Worm (Caenorhabditis elegans) whole organism, L4 larva: ENCODE results near the gene C06A6.4.

Experiments used
- F26F4.8 ChIP-seq: fragments of 200-800 bp; sonication (Bioruptor generic); conservative IDR thresholded peaks from 2 replicates; pipeline ENCODE4 v1.3.6; 2022; ENCODE audit warnings: missing genetic modification characterization, missing compliant biosample characterization
- F44E2.7 ChIP-seq: fragments of 200-800 bp; sonication (Bioruptor generic); IDR thresholded peaks from 2 replicates; pipeline ENCODE4 v2.1.2; 2022; ENCODE audit warnings: missing genetic modification characterization, missing compliant biosample characterization
- F49E8.2 ChIP-seq: sonication (generic microtip); optimal IDR thresholded peaks from 2 replicates; lab custom pipeline; 2016; ENCODE audit warnings: missing compliant biosample characterization, mild to moderate bottlenecking, missing genetic modification characterization, borderline replicate concordance
- T20F7.1 ChIP-seq: fragments of 200-800 bp; sonication (Bioruptor generic); optimal IDR thresholded peaks from 2 replicates; lab custom pipeline; 2018; ENCODE audit warnings: mild to moderate bottlenecking, missing genetic modification characterization, missing compliant biosample characterization
- T26A8.4 ChIP-seq: fragments of 200-800 bp; sonication (Bioruptor generic); IDR thresholded peaks from 2 replicates; pipeline ENCODE4 v1.3.6; 2022; ENCODE audit warnings: missing genetic modification characterization, missing compliant biosample characterization
- Y105C5A.15 ChIP-seq: fragments of 200-800 bp; sonication (Bioruptor generic); IDR thresholded peaks from 2 replicates; pipeline ENCODE4 v1.3.6; 2022; ENCODE audit warnings: missing genetic modification characterization, missing compliant biosample characterization
- Y5F2A.4 ChIP-seq: fragments of 200-800 bp; sonication (Bioruptor generic); optimal IDR thresholded peaks from 2 replicates; lab custom pipeline; 2018; ENCODE audit warnings: mild to moderate bottlenecking, missing genetic modification characterization, missing compliant biosample characterization
- Y75B8A.6 ChIP-seq: fragments of 200-800 bp; sonication (Bioruptor generic); IDR thresholded peaks from 2 replicates; pipeline ENCODE4 v1.3.6; 2022; ENCODE audit warnings: missing genetic modification reagents, missing genetic modification characterization, missing compliant biosample characterization
- aha-1 ChIP-seq: fragments of 150-350 bp; peaks from one replicate; lab custom pipeline; 2014; ENCODE audit warnings: missing biosample characterization, missing genetic modification characterization
- aly-2 ChIP-seq: sonication (generic microtip); optimal IDR thresholded peaks from 2 replicates; lab custom pipeline; 2018; ENCODE audit warnings: missing biosample characterization, missing genetic modification characterization
- ceh-62 ChIP-seq: sonication (generic microtip); optimal IDR thresholded peaks from 2 replicates; lab custom pipeline; 2017; ENCODE audit warnings: missing biosample characterization, missing genetic modification characterization
- ces-1 ChIP-seq: fragments of 150-350 bp; sonication (generic microtip); optimal IDR thresholded peaks from 4 replicates; lab custom pipeline; 2014; ENCODE audit warnings: missing biosample characterization, missing genetic modification reagents, missing genetic modification characterization
- cey-2 ChIP-seq: sonication (generic microtip); optimal IDR thresholded peaks from 3 replicates; lab custom pipeline; 2017; ENCODE audit warnings: missing genetic modification characterization, mild to moderate bottlenecking, missing compliant biosample characterization, antibody characterized with exemption, borderline replicate concordance; ENCODE audit not compliant: insufficient read depth
- daf-12 ChIP-seq: fragments of 150-350 bp; optimal IDR thresholded peaks from 2 replicates; lab custom pipeline; 2014; ENCODE audit warnings: missing biosample characterization, missing genetic modification reagents, missing genetic modification characterization
- egl-43 ChIP-seq: fragments of 200-800 bp; sonication (Bioruptor generic); IDR thresholded peaks from 2 replicates; pipeline ENCODE4 v1.3.6; 2022; ENCODE audit warnings: missing genetic modification reagents, missing genetic modification characterization, missing compliant biosample characterization
- fkh-10 ChIP-seq: fragments of 150-350 bp; optimal IDR thresholded peaks from 2 replicates; lab custom pipeline; 2014; ENCODE audit warnings: missing biosample characterization, missing genetic modification reagents, missing genetic modification characterization
- hlh-30 ChIP-seq: sonication (generic microtip); optimal IDR thresholded peaks from 2 replicates; lab custom pipeline; 2017; ENCODE audit warnings: antibody characterized with exemption, mild to moderate bottlenecking, missing genetic modification characterization, missing compliant biosample characterization; ENCODE audit not compliant: insufficient read depth
- mes-2 ChIP-seq: sonication (generic microtip); optimal IDR thresholded peaks from 2 replicates; lab custom pipeline; 2016; ENCODE audit warnings: missing genotype, mild to moderate bottlenecking, missing genetic modification characterization, missing compliant biosample characterization; ENCODE audit not compliant: poor library complexity, severe bottlenecking
- nhr-102 ChIP-seq: sonication (generic microtip); optimal IDR thresholded peaks from 2 replicates; lab custom pipeline; 2016; ENCODE audit warnings: mild to moderate bottlenecking, missing genetic modification characterization, moderate library complexity, missing compliant biosample characterization
- nhr-11 ChIP-seq: fragments of 150-350 bp; optimal IDR thresholded peaks from 2 replicates; lab custom pipeline; 2014; ENCODE audit warnings: missing biosample characterization, missing genetic modification characterization
- nhr-111 ChIP-seq: fragments of 200-800 bp; sonication (Bioruptor generic); optimal IDR thresholded peaks from 2 replicates; lab custom pipeline; 2018; ENCODE audit warnings: mild to moderate bottlenecking, missing genetic modification characterization, missing compliant biosample characterization
- nhr-25 ChIP-seq: sonication (generic microtip); optimal IDR thresholded peaks from 2 replicates; lab custom pipeline; 2017; ENCODE audit warnings: missing genetic modification characterization, mild to moderate bottlenecking, missing compliant biosample characterization, antibody characterized with exemption, moderate library complexity, borderline replicate concordance; ENCODE audit not compliant: insufficient read depth
- nhr-28 ChIP-seq: fragments of 150-350 bp; optimal IDR thresholded peaks from 2 replicates; lab custom pipeline; 2014; ENCODE audit warnings: missing biosample characterization, missing genetic modification characterization
- nhr-41 ChIP-seq: fragments of 200-800 bp; sonication (Bioruptor generic); IDR thresholded peaks from 2 replicates; pipeline ENCODE4 v1.3.6; 2022; ENCODE audit warnings: missing genetic modification reagents, missing genetic modification characterization, missing compliant biosample characterization
- pqm-1 ChIP-seq: sonication (generic microtip); optimal IDR thresholded peaks from 2 replicates; lab custom pipeline; 2017; ENCODE audit warnings: missing biosample characterization, missing genetic modification characterization
- snpc-1.2 ChIP-seq: fragments of 200-800 bp; sonication (Bioruptor generic); IDR thresholded peaks from 2 replicates; pipeline ENCODE4 v1.3.6; 2022; ENCODE audit warnings: missing genetic modification reagents, missing genetic modification characterization, missing compliant biosample characterization
- tag-97 ChIP-seq: fragments of 200-800 bp; sonication (Bioruptor generic); IDR thresholded peaks from 2 replicates; pipeline ENCODE4 v1.3.6; 2022; ENCODE audit warnings: missing genetic modification characterization, missing compliant biosample characterization
- unc-62 ChIP-seq, 3 experiments: fragments of 150-350 bp in 1 of 3; sonication (generic microtip); optimal IDR thresholded peaks in 2 of 3; peaks in 1 of 3; 1 replicate in 1 of 3; 2 replicates in 2 of 3; lab custom pipeline; 2014 to 2017; ENCODE audit warnings: missing biosample characterization in 3 of 3, missing genetic modification characterization in 3 of 3, missing genetic modification reagents in 3 of 3, missing genotype in 1 of 3
- zfp-3 ChIP-seq: fragments of 200-800 bp; sonication (Bioruptor generic); conservative IDR thresholded peaks from 2 replicates; pipeline ENCODE4 v1.3.6; 2022; ENCODE audit warnings: missing genetic modification reagents, missing genetic modification characterization, missing compliant biosample characterization
- zip-2 ChIP-seq: fragments of 150-350 bp; optimal IDR thresholded peaks from 2 replicates; lab custom pipeline; 2014; ENCODE audit warnings: missing biosample characterization, missing genetic modification characterization

The C06A6.4 gene

ce11 chrIV:7870451-7870850 is 41.4 kb upstream of the C06A6.4 start, which contains the start of gene T06C10.3:
TSS of gene T06C10.3 (plus strand) at chrIV:7870751.
- TF ChIP-seq unc-62 (GFP tag; optimal IDR thresholded peaks at IDR 0.05 in 1 of 2; lab: Kevin White, UChicago) (no peak), unc-62 (tag; optimal IDR thresholded peaks at IDR 0.05; lab: Kevin White, UChicago) (no peak), cey-2 (tag; lab: Kevin White, UChicago) (no peak), pqm-1 (tag; lab: Kevin White, UChicago) (no peak), daf-12 (tag; lab: Kevin White, UChicago) (no peak), snpc-1.2 (GFP tag; lab: Robert Waterston, UW) (no peak), egl-43 (GFP tag; lab: Robert Waterston, UW) (no peak), F44E2.7 (GFP tag; lab: Robert Waterston, UW) (no peak), F49E8.2 (tag; lab: Kevin White, UChicago) (no peak), nhr-11 (no peak), nhr-28 (tag; lab: Kevin White, UChicago) (no peak), T20F7.1 (GFP tag; lab: Kevin White, UChicago) (no peak), F26F4.8 (GFP tag; lab: Robert Waterston, UW) (no peak), nhr-111 (GFP tag; lab: Kevin White, UChicago) (no peak), aha-1 (tag; lab: Kevin White, UChicago) (no peak), zfp-3 (no peak)

ce11 chrIV:7868607-7869006 is 39.5 kb upstream of the C06A6.4 start, which contains the start of gene flp-10:
TSS of gene flp-10 (plus strand) at chrIV:7868907.
- TF ChIP-seq T26A8.4 (GFP tag; lab: Robert Waterston, UW) (no peak), aha-1 (tag; lab: Kevin White, UChicago) (peak; percentile 55)

DNA sequence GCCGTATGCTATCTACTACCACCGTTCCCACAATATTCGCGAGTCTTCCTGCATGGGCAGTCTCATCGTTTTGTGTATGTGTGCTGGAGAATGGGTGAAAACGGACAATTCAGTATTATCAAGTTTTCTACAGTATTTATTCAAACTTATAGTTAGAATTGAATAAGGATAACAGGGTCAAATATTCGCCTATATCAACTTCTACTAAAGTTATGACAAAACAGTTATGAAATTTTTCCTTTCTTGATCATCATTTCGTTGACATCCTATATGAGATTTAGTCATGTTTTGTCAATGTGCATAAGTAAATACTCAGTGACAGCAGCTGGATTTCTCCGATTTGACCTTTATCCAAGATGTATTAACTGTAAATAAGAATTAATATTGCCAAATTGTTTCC is 22.2 kb upstream of the C06A6.4 start:
- TF ChIP-seq nhr-41 (GFP tag; lab: Robert Waterston, UW) (no peak), aha-1 (tag; lab: Kevin White, UChicago) (peak; percentile 64), ceh-62 (tag; lab: Kevin White, UChicago) (no peak), Y5F2A.4 (no peak), nhr-25 (tag; lab: Kevin White, UChicago) (no peak), ces-1 (GFP tag; lab: Kevin White, UChicago) (no peak), zip-2 (tag; lab: Kevin White, UChicago) (no peak), Y75B8A.6 (GFP tag; lab: Robert Waterston, UW) (no peak), mes-2 (no peak), aly-2 (no peak), unc-62 (GFP tag; optimal IDR thresholded peaks at IDR 0.05 in 1 of 2; lab: Kevin White, UChicago) (peak in 1 of 2 experiments; percentile 87), unc-62 (tag; optimal IDR thresholded peaks at IDR 0.05; lab: Kevin White, UChicago) (no peak)

DNA sequence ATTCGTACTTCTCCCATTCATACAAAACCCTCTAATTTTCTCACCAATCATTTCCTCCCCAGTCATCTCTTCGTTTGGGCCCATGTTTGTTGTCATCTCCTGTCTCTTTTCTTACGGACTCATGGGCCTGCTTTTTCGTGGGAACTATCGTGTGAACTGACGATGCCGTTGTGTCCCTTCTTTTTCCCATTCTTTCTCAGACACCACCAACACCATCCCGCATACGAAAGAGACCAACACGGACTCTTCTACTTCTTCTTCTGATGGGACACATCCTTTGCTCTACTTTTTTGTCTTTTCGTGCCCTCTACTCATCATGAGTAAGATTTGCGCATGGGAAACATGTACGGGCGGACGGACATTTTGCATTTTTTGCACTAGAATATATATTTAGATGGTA is 21.2 kb upstream of the C06A6.4 start:
- TF ChIP-seq F49E8.2 (tag; lab: Kevin White, UChicago) = no peak
- peak; percentile 89 for TF ChIP-seq aha-1 (tag; lab: Kevin White, UChicago)

ce11 chrIV:7849235-7849634 is 20.1 kb upstream of the C06A6.4 start:
- TF ChIP-seq unc-62 (GFP tag; optimal IDR thresholded peaks at IDR 0.05 in 1 of 2; lab: Kevin White, UChicago) (peak in 1 of 2 experiments; percentile 29), unc-62 (tag; optimal IDR thresholded peaks at IDR 0.05; lab: Kevin White, UChicago) (no peak), tag-97 (GFP tag; lab: Robert Waterston, UW) (no peak)

DNA sequence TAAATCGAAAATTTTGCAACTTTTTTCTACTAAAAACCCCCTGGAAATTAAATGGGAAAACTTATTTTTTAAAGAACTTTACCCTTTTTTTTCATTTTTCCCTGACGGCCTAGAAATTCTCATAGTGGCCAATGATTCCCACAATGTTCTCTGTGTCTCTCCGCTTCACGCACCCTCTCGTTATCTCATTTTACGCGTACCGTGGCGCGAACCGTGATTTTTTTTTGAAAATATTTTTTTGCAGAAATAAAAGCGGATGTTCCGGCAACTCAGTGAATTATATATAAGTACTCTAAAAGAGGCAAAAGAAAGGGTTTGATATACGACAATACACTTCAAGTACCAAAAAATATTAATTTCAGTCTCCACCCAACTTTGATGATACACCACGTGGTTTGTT is 17.3 kb upstream of the C06A6.4 start, which contains the start of gene C06A6.2:
Gene C06A6.2, plus strand, starts transcription at position 237 of the 400 bp plus-strand sequence.
- TF ChIP-seq nhr-102 (tag; lab: Kevin White, UChicago) (no peak), mes-2 (peak; percentile 29), Y105C5A.15 (GFP tag; lab: Robert Waterston, UW) (no peak), hlh-30 (tag; lab: Kevin White, UChicago) (peak; percentile 3), fkh-10 (GFP tag; lab: Kevin White, UChicago) (no peak)
